Fruit fly (Drosophila melanogaster) whole organism, wandering third instar larva: ENCODE measurements around the gene CG32986.

Source experiments
- Dif ChIP-seq: fragments of 200-275, 200-300 bp; sonication (Bioruptor generic); optimal IDR thresholded peaks from 2 replicates; lab custom pipeline; 2018; ENCODE audit warnings: missing biosample characterization, missing genetic modification characterization; ENCODE audit not compliant: partially characterized antibody
- GATAd ChIP-seq: sonication (Bioruptor generic); optimal IDR thresholded peaks from 2 replicates; lab custom pipeline; 2016; ENCODE audit warnings: missing biosample characterization, missing genetic modification characterization
- Hnf4 ChIP-seq: fragments of 200-800 bp; sonication (Bioruptor generic); optimal IDR thresholded peaks from 2 replicates; lab custom pipeline; 2016; ENCODE audit warnings: missing biosample characterization, mild to moderate bottlenecking, missing genetic modification characterization
- Jra ChIP-seq: sonication (Bioruptor generic); optimal IDR thresholded peaks from 2 replicates; lab custom pipeline; 2016; ENCODE audit warnings: missing biosample characterization, missing genetic modification characterization
- Myc ChIP-seq: fragments of >200 bp; optimal IDR thresholded peaks from 2 replicates; lab custom pipeline; 2017
- brk ChIP-seq: fragments of 200-800 bp; sonication (Bioruptor generic); optimal IDR thresholded peaks from 2 replicates; lab custom pipeline; 2016; ENCODE audit warnings: missing biosample characterization, mild to moderate bottlenecking, missing genetic modification characterization
- ey ChIP-seq: fragments of 200-800 bp; sonication (Bioruptor generic); optimal IDR thresholded peaks from 2 replicates; lab custom pipeline; 2016; ENCODE audit warnings: missing biosample characterization, missing genetic modification characterization
- foxo ChIP-seq, 2 experiments: fragments of 200-800 bp; sonication (Bioruptor generic); optimal IDR thresholded peaks; 2 replicates in 1 of 2; 3 replicates in 1 of 2; lab custom pipeline; 2016 to 2017; ENCODE audit warnings: missing biosample characterization in 2 of 2, missing genetic modification characterization in 2 of 2
- fru ChIP-seq: fragments of 200-800 bp; sonication (Bioruptor generic); optimal IDR thresholded peaks from 3 replicates; lab custom pipeline; 2016; ENCODE audit warnings: missing biosample characterization, mild to moderate bottlenecking, missing genetic modification characterization
- h ChIP-seq: fragments of 200-800 bp; sonication (Bioruptor generic); optimal IDR thresholded peaks from 3 replicates; lab custom pipeline; 2016; ENCODE audit warnings: missing biosample characterization, mild to moderate bottlenecking, missing genetic modification characterization
- psq ChIP-seq: fragments of 200-800 bp; sonication (Bioruptor generic); optimal IDR thresholded peaks from 3 replicates; lab custom pipeline; 2017; ENCODE audit warnings: missing biosample characterization, mild to moderate bottlenecking, missing genetic modification characterization, moderate library complexity

dm6 chr2L:8855482-8855881 is 7.1 kb upstream of the CG32986 start:
- TF ChIP-seq ey (GFP tag; lab: Kevin White, UChicago) (peak; percentile 65), fru (peak; percentile 67), GATAd (GFP tag; lab: Kevin White, UChicago) (no peak), Dif (GFP tag; lab: Kevin White, UChicago) (no peak), Myc (no peak), Hnf4 (GFP tag; lab: Kevin White, UChicago) (no peak), Jra (GFP tag; lab: Kevin White, UChicago) (no peak), psq (GFP tag; lab: Kevin White, UChicago) (peak; percentile 31), brk (peak; percentile 5), h (GFP tag; lab: Kevin White, UChicago) (peak; percentile 73), foxo (GFP tag; optimal IDR thresholded peaks at IDR 0.05; lab: Kevin White, UChicago) (peak in 1 of 2 experiments; percentile 65)
